Worm (Caenorhabditis elegans): ENCODE measurements around the gene F21C10.9.

F21C10.9 gene

DNA sequence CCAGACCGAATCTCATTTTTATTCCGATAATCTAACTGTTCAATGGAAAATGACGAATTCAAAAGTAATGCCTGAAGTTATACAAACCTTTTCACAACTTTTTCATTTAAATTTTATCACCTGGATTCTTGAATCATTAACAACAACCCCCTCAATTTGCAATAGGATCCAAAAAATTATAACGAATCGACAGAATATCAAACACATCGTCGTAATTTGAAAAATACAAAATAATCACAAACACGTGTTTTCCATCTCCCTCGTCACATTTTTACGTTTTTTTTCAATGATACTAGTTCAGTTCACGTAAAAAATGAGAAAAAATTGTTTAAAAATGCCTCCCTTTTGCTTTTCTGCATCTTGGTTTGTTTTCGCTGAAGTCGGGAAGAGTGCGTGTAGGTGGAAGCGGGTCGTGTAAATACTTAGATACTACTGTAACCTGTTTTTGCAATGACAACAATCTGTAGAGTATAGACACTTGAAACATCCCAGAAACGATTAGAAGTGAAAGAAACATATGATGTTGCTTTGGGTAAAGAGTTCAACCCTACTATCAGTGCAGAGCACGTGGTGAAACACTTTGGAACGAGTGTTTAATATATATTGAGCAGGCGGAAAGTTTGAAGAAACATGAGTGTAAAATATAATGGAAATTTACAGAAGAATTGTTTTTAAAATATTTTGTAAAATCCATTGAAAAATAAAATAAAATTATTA is 25.0 kb downstream of the F21C10.9 start, which contains the start of gene oac-50:
oac-50 (minus strand) TSS at position 219 of the 717 bp plus-strand sequence.
- TF ChIP-seq ets-4 (tag; optimal IDR thresholded peaks at IDR 0.05): no peak
- no peak for TF ChIP-seq unc-55 (GFP tag; optimal IDR thresholded peaks at IDR 0.05)
- no peak for TF ChIP-seq ceh-45 (GFP tag; IDR thresholded peaks at IDR 0.05)
- no peak for TF ChIP-seq ceh-30 (tag; optimal IDR thresholded peaks at IDR 0.05)
- no peak for TF ChIP-seq ceh-24 (tag; optimal IDR thresholded peaks at IDR 0.05)
- TF ChIP-seq pag-3 (tag; optimal IDR thresholded peaks at IDR 0.05; ENCODE audit: borderline replicate concordance): no peak
- TF ChIP-seq ceh-48 (tag; optimal IDR thresholded peaks at IDR 0.05): no peak
- no peak for TF ChIP-seq che-1 (tag; optimal IDR thresholded peaks at IDR 0.05)
- TF ChIP-seq pha-2 (tag; optimal IDR thresholded peaks at IDR 0.05): no peak
- TF ChIP-seq unc-86 (tag; optimal IDR thresholded peaks at IDR 0.05): no peak

DNA sequence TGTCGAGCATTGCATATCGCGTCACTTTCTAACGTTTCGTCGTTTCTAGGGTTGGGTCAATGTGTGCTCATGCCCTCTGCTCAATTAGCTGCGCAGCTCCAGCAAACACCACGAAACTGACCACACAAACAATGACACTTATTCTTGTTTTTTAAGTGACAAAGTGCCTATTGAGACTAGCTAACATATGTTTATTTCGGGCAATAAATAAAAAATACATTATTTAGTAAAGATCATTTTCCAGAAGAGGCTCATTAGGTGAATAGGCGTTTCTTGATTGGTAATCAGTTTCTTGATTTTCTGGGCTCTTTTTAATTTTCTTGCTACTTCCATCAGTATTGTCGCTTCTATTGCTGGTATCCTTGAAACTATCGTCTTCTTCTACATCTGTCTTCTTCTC is 28.8 kb downstream of the F21C10.9 start, which contains the start of gene T27E4.5:
T27E4.5 (minus strand) TSS at position 101 of the 400 bp plus-strand sequence.
- TF ChIP-seq eyg-1 (tag; optimal IDR thresholded peaks at IDR 0.05): no peak
- TF ChIP-seq pax-1 (tag; optimal IDR thresholded peaks at IDR 0.05): no peak
- TF ChIP-seq zip-5 (tag; optimal IDR thresholded peaks at IDR 0.05): no peak
- TF ChIP-seq ceh-34 (tag; optimal IDR thresholded peaks at IDR 0.05): no peak
- no peak for TF ChIP-seq C08G9.2 (tag; optimal IDR thresholded peaks at IDR 0.05)
- TF ChIP-seq ceh-9 (tag; optimal IDR thresholded peaks at IDR 0.05): no peak
- TF ChIP-seq sdc-2 (tag; optimal IDR thresholded peaks at IDR 0.05): no peak

DNA sequence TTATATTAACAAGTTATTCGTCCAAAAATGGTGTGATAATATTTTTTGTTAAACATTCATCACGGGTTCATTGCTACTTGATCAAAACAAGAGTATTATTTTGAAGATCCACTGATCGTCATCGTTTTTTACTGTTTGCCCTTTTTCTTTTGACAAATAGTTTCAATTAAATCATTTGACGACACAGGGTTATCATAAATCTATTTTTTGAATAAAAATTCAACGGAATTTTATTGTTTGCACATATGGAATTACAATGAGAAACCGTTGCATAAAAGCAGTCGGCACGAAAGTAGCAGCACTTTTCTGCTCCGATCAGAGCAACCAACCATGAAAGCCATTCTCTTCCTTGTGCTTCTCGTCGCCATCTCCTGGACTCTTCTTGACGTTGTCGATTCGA is 30.8 kb downstream of the F21C10.9 start, which contains the start of gene fip-2:
fip-2 (plus strand) TSS at position 301 of the 400 bp plus-strand sequence.
- TF ChIP-seq zip-5 (tag; optimal IDR thresholded peaks at IDR 0.05) (no peak), pha-2 (tag; optimal IDR thresholded peaks at IDR 0.05) (no peak), sox-2 (GFP tag; IDR thresholded peaks at IDR 0.05) (no peak), pag-3 (tag; optimal IDR thresholded peaks at IDR 0.05; ENCODE audit: borderline replicate concordance) (no peak), C08G9.2 (tag; optimal IDR thresholded peaks at IDR 0.05) (no peak), K09A11.1 (tag; optimal IDR thresholded peaks at IDR 0.05; ENCODE audit: insufficient read depth) (no peak), ceh-34 (tag; optimal IDR thresholded peaks at IDR 0.05) (no peak), rnt-1 (tag; optimal IDR thresholded peaks at IDR 0.05) (no peak), hlh-13 (GFP tag; optimal IDR thresholded peaks at IDR 0.05) (no peak)

DNA sequence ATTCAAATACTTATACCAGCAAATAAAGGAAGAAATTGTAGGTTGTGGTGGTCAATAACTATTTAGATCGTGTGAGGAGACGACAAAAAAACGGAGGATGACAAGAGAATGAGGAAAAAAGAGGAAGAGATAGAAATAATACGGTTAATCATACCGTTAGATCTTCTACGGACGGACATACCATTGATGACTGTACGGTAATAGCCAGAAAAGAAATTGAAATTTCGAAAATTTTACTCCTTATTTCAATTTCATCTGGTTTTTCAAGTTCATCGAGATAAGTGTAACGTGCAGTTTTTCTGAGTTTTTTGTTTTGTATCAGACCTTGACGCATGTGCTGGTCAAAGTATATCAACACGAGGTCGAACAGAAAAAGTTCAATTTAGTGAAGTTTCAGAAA is 32.6 kb downstream of the F21C10.9 start:
- TF ChIP-seq syd-9 (tag; optimal IDR thresholded peaks at IDR 0.05) (no peak), Y22D7AL.16 (tag; optimal IDR thresholded peaks at IDR 0.05) (no peak), sdc-2 (tag; optimal IDR thresholded peaks at IDR 0.05) (no peak), unc-42 (tag; optimal IDR thresholded peaks at IDR 0.05) (no peak), ceh-30 (tag; optimal IDR thresholded peaks at IDR 0.05) (no peak), tbx-2 (tag; optimal IDR thresholded peaks at IDR 0.05) (no peak), pqm-1 (tag; optimal IDR thresholded peaks at IDR 0.05) (no peak)

DNA sequence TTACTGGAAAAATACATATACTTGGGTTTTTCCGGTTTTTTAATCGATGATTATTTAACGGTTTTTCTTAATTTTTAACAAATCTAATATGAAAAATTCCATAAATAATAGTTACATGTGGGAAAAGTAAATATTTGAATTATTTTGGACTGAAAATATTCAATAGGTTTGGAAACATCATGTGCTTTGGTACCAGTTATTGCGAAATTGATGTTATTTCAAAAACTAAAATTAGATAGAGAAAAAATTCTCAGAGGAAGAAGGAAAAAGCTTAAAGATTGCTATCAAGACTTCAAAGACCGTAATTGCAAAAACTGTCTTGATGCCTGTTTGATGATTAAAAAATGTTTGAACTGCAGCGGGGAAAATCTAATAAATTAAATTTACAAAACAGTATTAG is 33.5 kb downstream of the F21C10.9 start:
- TF ChIP-seq ceh-45 (GFP tag; IDR thresholded peaks at IDR 0.05) (no peak), T23F11.4 (GFP tag; optimal IDR thresholded peaks at IDR 0.05) (no peak), Y22D7AL.16 (tag; optimal IDR thresholded peaks at IDR 0.05) (no peak)

DNA sequence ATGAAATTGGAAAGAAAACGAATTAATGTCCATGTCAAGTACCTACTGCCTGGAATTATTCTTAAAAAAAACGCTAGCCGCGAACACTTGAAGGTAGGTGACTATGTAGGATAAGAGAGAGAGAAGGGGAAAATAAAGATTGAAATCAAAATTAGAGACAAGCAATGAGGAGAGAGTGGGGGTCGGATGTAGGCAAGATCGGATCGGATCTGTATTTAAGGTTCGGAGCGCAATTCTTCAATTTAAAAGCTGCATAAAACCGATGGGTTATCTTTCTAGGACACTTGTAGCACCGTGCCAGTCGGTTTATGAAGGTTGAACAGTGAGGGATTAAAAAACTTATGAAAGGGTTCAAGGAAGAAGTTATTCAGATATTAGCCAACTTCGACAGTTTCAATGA is 35.4 kb downstream of the F21C10.9 start:
- no peak for TF ChIP-seq lim-6 (tag; optimal IDR thresholded peaks at IDR 0.05)
- no peak for TF ChIP-seq eyg-1 (tag; optimal IDR thresholded peaks at IDR 0.05)
- TF ChIP-seq unc-3 (GFP tag; conservative IDR thresholded peaks at IDR 0.05): no peak
- no peak for TF ChIP-seq unc-3 (tag; optimal IDR thresholded peaks at IDR 0.05)
- TF ChIP-seq pat-9 (tag; optimal IDR thresholded peaks at IDR 0.05): no peak
- TF ChIP-seq hlh-6 (tag; optimal IDR thresholded peaks at IDR 0.05): no peak
- TF ChIP-seq K02D7.2 (tag; optimal IDR thresholded peaks at IDR 0.05): no peak
- TF ChIP-seq ceh-45 (GFP tag; IDR thresholded peaks at IDR 0.05): no peak
- TF ChIP-seq ceh-24 (tag; optimal IDR thresholded peaks at IDR 0.05): no peak
- TF ChIP-seq lin-11 (tag; optimal IDR thresholded peaks at IDR 0.05): no peak
- no peak for TF ChIP-seq ceh-34 (tag; optimal IDR thresholded peaks at IDR 0.05)
- no peak for TF ChIP-seq syd-9 (tag; optimal IDR thresholded peaks at IDR 0.05)
- TF ChIP-seq ceh-22 (tag; optimal IDR thresholded peaks at IDR 0.05): no peak
- TF ChIP-seq pqm-1 (tag; optimal IDR thresholded peaks at IDR 0.05): no peak
- no peak for TF ChIP-seq unc-86 (tag; optimal IDR thresholded peaks at IDR 0.05)
- TF ChIP-seq pag-3 (tag; optimal IDR thresholded peaks at IDR 0.05; ENCODE audit: borderline replicate concordance): no peak
- TF ChIP-seq Y22D7AL.16 (tag; optimal IDR thresholded peaks at IDR 0.05): no peak
- no peak for TF ChIP-seq mec-3 (tag; optimal IDR thresholded peaks at IDR 0.05; ENCODE audit: borderline replicate concordance)
- TF ChIP-seq dve-1 (tag; optimal IDR thresholded peaks at IDR 0.05): no peak

Data from whole organism, late embryonic.